Fruit fly (Drosophila melanogaster): ENCODE measurements around the gene CG10748.

CG10748 gene

dm6 chr3L:13015195-13015822 lies 43.1 kb upstream of the CG10748 start, which contains the start of gene MICAL-like (continued):
- TF ChIP-seq CG4328 (GFP tag; optimal IDR thresholded peaks at IDR 0.05): no peak
- peak; percentile 88 for TF ChIP-seq knrl (GFP tag; IDR thresholded peaks at IDR 0.05; ENCODE audit: partially characterized antibody)
- no peak for TF ChIP-seq mirr (GFP tag; optimal IDR thresholded peaks at IDR 0.05)
- TF ChIP-seq tna (GFP tag; IDR thresholded peaks at IDR 0.05; ENCODE audit: partially characterized antibody): peak; percentile 72; the same call in 1 of the 2 replicates
- no peak for TF ChIP-seq CG7839 (tag; optimal IDR thresholded peaks at IDR 0.05)
- TF ChIP-seq dati (GFP tag; IDR thresholded peaks at IDR 0.05): no peak
- no peak for TF ChIP-seq bowl (GFP tag; IDR thresholded peaks at IDR 0.05)
- peak; percentile 70 for TF ChIP-seq CG9932 (GFP tag; IDR thresholded peaks at IDR 0.05)
- TF ChIP-seq Neu2 (GFP tag; optimal IDR thresholded peaks at IDR 0.05; ENCODE audit: borderline replicate concordance): no peak
- TF ChIP-seq CG12071 (GFP tag; optimal IDR thresholded peaks at IDR 0.05): no peak
- no peak for TF ChIP-seq CG11723 (GFP tag; optimal IDR thresholded peaks at IDR 0.05)
- TF ChIP-seq ttk (GFP tag; IDR thresholded peaks at IDR 0.05): no peak
- TF ChIP-seq CG15514 (GFP tag; optimal IDR thresholded peaks at IDR 0.05): peak; percentile 19
- no peak for TF ChIP-seq Dp (GFP tag; optimal IDR thresholded peaks at IDR 0.05)
- peak; percentile 67 for TF ChIP-seq CG2129 (GFP tag; IDR thresholded peaks at IDR 0.05; ENCODE audit: partially characterized antibody)
- TF ChIP-seq trh (GFP tag; optimal IDR thresholded peaks at IDR 0.05): no peak
- no peak for TF ChIP-seq lola (GFP tag; optimal IDR thresholded peaks at IDR 0.05)
- peak; percentile 33 for TF ChIP-seq ind (GFP tag; optimal IDR thresholded peaks at IDR 0.05)
- peak; percentile 55 for TF ChIP-seq Rfx (GFP tag; IDR thresholded peaks at IDR 0.05)
- no peak for TF ChIP-seq ab (GFP tag; optimal IDR thresholded peaks at IDR 0.05)
- TF ChIP-seq CG17829 (tag; optimal IDR thresholded peaks at IDR 0.05): no peak
- no peak for TF ChIP-seq CG15696 (tag; optimal IDR thresholded peaks at IDR 0.05)
- peak; percentile 39 for TF ChIP-seq NfI (GFP tag; optimal IDR thresholded peaks at IDR 0.05)
- no peak for TF ChIP-seq Trl (optimal IDR thresholded peaks at IDR 0.05)
- no peak for TF ChIP-seq Trl (GFP tag; optimal IDR thresholded peaks at IDR 0.05)
- peak; percentile 73 for TF ChIP-seq CG16813 (GFP tag; IDR thresholded peaks at IDR 0.05; ENCODE audit: partially characterized antibody)
- TF ChIP-seq tll (GFP tag; optimal IDR thresholded peaks at IDR 0.05): peak in 1 of 2 experiments; percentile 1
- peak; percentile 80 for TF ChIP-seq hb (GFP tag; IDR thresholded peaks at IDR 0.05; ENCODE audit: partially characterized antibody)
- TF ChIP-seq CG15073 (GFP tag; optimal IDR thresholded peaks at IDR 0.05): peak; percentile 2
- no peak for TF ChIP-seq Abd-B (GFP tag; optimal IDR thresholded peaks at IDR 0.05)
- no peak for TF ChIP-seq CG3407 (GFP tag; optimal IDR thresholded peaks at IDR 0.05)
- no peak for TF ChIP-seq D19A (tag; optimal IDR thresholded peaks at IDR 0.05)
- TF ChIP-seq CG16863 (GFP tag; optimal IDR thresholded peaks at IDR 0.05): no peak
- TF ChIP-seq toy (GFP tag; IDR thresholded peaks at IDR 0.05): no peak
- TF ChIP-seq her (GFP tag; optimal IDR thresholded peaks at IDR 0.05): no peak
- TF ChIP-seq Fer1 (GFP tag; optimal IDR thresholded peaks at IDR 0.05): no peak
- TF ChIP-seq CG1603 (tag; optimal IDR thresholded peaks at IDR 0.05): peak; percentile 43
- TF ChIP-seq CG1647 (GFP tag; optimal IDR thresholded peaks at IDR 0.05): no peak
- no peak for TF ChIP-seq CG12659 (GFP tag; optimal IDR thresholded peaks at IDR 0.05)
- peak; percentile 85 for TF ChIP-seq row (GFP tag; IDR thresholded peaks at IDR 0.05)
- TF ChIP-seq CG9797 (GFP tag; optimal IDR thresholded peaks at IDR 0.05): no peak
- peak; percentile 77 for TF ChIP-seq CG6791 (GFP tag; IDR thresholded peaks at IDR 0.05; ENCODE audit: partially characterized antibody)
- peak; percentile 88 for TF ChIP-seq hbn (GFP tag; IDR thresholded peaks at IDR 0.05; ENCODE audit: partially characterized antibody)
- no peak for TF ChIP-seq sqz (GFP tag; optimal IDR thresholded peaks at IDR 0.05)
- no peak for TF ChIP-seq pum (GFP tag; optimal IDR thresholded peaks at IDR 0.05)
- no peak for TF ChIP-seq wor (GFP tag; IDR thresholded peaks at IDR 0.05)
- TF ChIP-seq ewg (GFP tag; optimal IDR thresholded peaks at IDR 0.05): no peak
- TF ChIP-seq Kr (GFP tag; optimal IDR thresholded peaks at IDR 0.05): no peak
- TF ChIP-seq NK7.1 (GFP tag; optimal IDR thresholded peaks at IDR 0.05): no peak

Data from whole organism, embryonic.